Fruit fly (Drosophila melanogaster): ENCODE results near the gene yata.

The yata gene

DNA sequence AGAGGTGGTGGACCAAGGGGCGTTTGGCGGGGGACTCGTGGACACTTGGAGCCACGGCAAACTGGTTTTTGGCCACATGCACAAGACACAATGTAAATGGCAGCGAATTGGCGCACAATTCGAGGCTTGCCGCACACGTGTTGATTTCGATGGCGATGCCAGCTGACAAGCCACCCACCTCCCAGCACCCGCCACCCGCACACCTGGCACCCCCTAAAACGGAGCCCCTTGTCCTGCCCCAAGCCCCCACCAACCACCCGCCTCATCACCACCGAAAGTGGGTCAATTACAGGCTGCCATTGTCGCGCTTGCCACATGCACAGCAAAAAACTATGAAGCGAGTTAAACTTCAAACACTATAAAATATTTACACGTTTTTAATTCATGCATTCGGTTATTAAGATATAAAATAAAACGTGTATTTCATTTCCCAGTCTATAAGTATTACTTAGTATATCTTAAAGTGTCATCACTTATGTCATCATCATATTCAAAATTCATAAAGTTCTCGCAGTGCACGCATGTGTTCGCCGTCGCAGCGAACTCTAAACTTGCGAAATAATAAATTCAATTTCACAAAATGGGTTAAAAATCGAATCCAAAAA, 9.2 kb downstream of the yata start (continued):
- TF ChIP-seq z (GFP tag; IDR thresholded peaks at IDR 0.05) = no peak
- no peak for TF ChIP-seq CG12236 (GFP tag; optimal IDR thresholded peaks at IDR 0.05)
- no peak for TF ChIP-seq stc (GFP tag; IDR thresholded peaks at IDR 0.05)
- no peak for TF ChIP-seq fru (optimal IDR thresholded peaks at IDR 0.05)
- TF ChIP-seq ind (GFP tag; optimal IDR thresholded peaks at IDR 0.05) = no peak
- 0 out of 3 replicates have a peak, but pooled peaks have one; percentile 8 for TF ChIP-seq dysf (GFP tag; IDR thresholded peaks at IDR 0.05)
- TF ChIP-seq hth (optimal IDR thresholded peaks at IDR 0.05) = no peak
- TF ChIP-seq CG7357 (GFP tag; IDR thresholded peaks at IDR 0.05) = no peak
- no peak for TF ChIP-seq luna (GFP tag; optimal IDR thresholded peaks at IDR 0.05)
- TF ChIP-seq zfh1 (GFP tag; IDR thresholded peaks at IDR 0.05) = no peak
- no peak for TF ChIP-seq jigr1 (GFP tag; IDR thresholded peaks at IDR 0.05)
- no peak for TF ChIP-seq CG9437 (GFP tag; optimal IDR thresholded peaks at IDR 0.05)
- TF ChIP-seq slbo (GFP tag; IDR thresholded peaks at IDR 0.05) = peak; percentile 43
- TF ChIP-seq pan (optimal IDR thresholded peaks at IDR 0.05) = no peak
- no peak for TF ChIP-seq pan (GFP tag; optimal IDR thresholded peaks at IDR 0.05 in 1 of 2, IDR thresholded peaks at IDR 0.05 in 1 of 2)
- 0 out of 2 replicates have a peak, but pooled peaks have one; percentile 25 for TF ChIP-seq Oaz (GFP tag; IDR thresholded peaks at IDR 0.05)
- no peak for TF ChIP-seq NFAT (GFP tag; IDR thresholded peaks at IDR 0.05)
- TF ChIP-seq pnt (GFP tag; optimal IDR thresholded peaks at IDR 0.05) = no peak
- 0 out of 2 replicates have a peak, but pooled peaks have one; percentile 4 for TF ChIP-seq dan (GFP tag; IDR thresholded peaks at IDR 0.05)
- no peak for TF ChIP-seq CG15011 (GFP tag; optimal IDR thresholded peaks at IDR 0.05)
- peak; percentile 49; the same call in 1 of the 2 replicates for TF ChIP-seq vvl (GFP tag; IDR thresholded peaks at IDR 0.05)
- TF ChIP-seq CG6272 (GFP tag; IDR thresholded peaks at IDR 0.05) = no peak
- TF ChIP-seq vfl (GFP tag; optimal IDR thresholded peaks at IDR 0.05) = no peak
- TF ChIP-seq gsb (GFP tag; IDR thresholded peaks at IDR 0.05) = no peak
- TF ChIP-seq vnd (GFP tag; IDR thresholded peaks at IDR 0.05; ENCODE audit: partially characterized antibody) = no peak
- no peak for TF ChIP-seq Usf (GFP tag; optimal IDR thresholded peaks at IDR 0.05)
- TF ChIP-seq Dad (GFP tag; optimal IDR thresholded peaks at IDR 0.05) = no peak
- 0 out of 2 replicates have a peak, but pooled peaks have one; percentile 18 for TF ChIP-seq Dref (GFP tag; IDR thresholded peaks at IDR 0.05)
- no peak for TF ChIP-seq CG2889 (GFP tag; IDR thresholded peaks at IDR 0.05)
- no peak for TF ChIP-seq Hand (GFP tag; optimal IDR thresholded peaks at IDR 0.05)
- TF ChIP-seq tgo (GFP tag; IDR thresholded peaks at IDR 0.05) = peak; percentile 25; the same call in 1 of the 3 replicates
- TF ChIP-seq Myb (GFP tag; optimal IDR thresholded peaks at IDR 0.05) = no peak
- no peak for TF ChIP-seq CG12744 (GFP tag; optimal IDR thresholded peaks at IDR 0.05)
- peak; percentile 78 for TF ChIP-seq Drgx (GFP tag; IDR thresholded peaks at IDR 0.05)
- peak; percentile 15 for TF ChIP-seq Med (GFP tag)
- TF ChIP-seq CG18599 (GFP tag; optimal IDR thresholded peaks at IDR 0.05) = no peak
- 0 out of 2 replicates have a peak, but pooled peaks have one; percentile 18 for TF ChIP-seq H2.0 (GFP tag; IDR thresholded peaks at IDR 0.05)
- TF ChIP-seq sim (GFP tag; IDR thresholded peaks at IDR 0.05) = no peak
- TF ChIP-seq CG10543 (GFP tag; optimal IDR thresholded peaks at IDR 0.05) = no peak
- no peak for TF ChIP-seq CG10209 (GFP tag; optimal IDR thresholded peaks at IDR 0.05)
- TF ChIP-seq ewg (GFP tag; optimal IDR thresholded peaks at IDR 0.05) = no peak
- TF ChIP-seq crol (GFP tag; IDR thresholded peaks at IDR 0.05) = peak; percentile 81
- TF ChIP-seq CG31224 (GFP tag; IDR thresholded peaks at IDR 0.05) = no peak
- no peak for TF ChIP-seq hkb (optimal IDR thresholded peaks at IDR 0.05)
- TF ChIP-seq hkb (GFP tag; IDR thresholded peaks at IDR 0.05) = 0 out of 2 replicates have a peak, but pooled peaks have one; percentile 20
- no peak for TF ChIP-seq CG12104 (GFP tag; optimal IDR thresholded peaks at IDR 0.05)
- no peak for TF ChIP-seq CG10321 (GFP tag; IDR thresholded peaks at IDR 0.05)
- no peak for TF ChIP-seq CG5953 (GFP tag; IDR thresholded peaks at IDR 0.05)
- no peak for TF ChIP-seq lilli (GFP tag; optimal IDR thresholded peaks at IDR 0.05)
- TF ChIP-seq maf-S (GFP tag; optimal IDR thresholded peaks at IDR 0.05) = no peak
- TF ChIP-seq CG4404 (GFP tag; IDR thresholded peaks at IDR 0.05) = no peak
- TF ChIP-seq E2f2 (GFP tag; IDR thresholded peaks at IDR 0.05) = no peak; the same call in 1 of the 2 replicates
- no peak for TF ChIP-seq CG1832 (GFP tag; optimal IDR thresholded peaks at IDR 0.05)

Data from whole organism, embryonic.